Fruit fly (Drosophila melanogaster): Measurements from ENCODE around the gene Peritrophin-15b.
A peak's percentile ranks its signal among the peaks of the same experiment; 100 is the strongest.

The Peritrophin-15b gene

dm6 chr2L:8384108-8384601, 10.6 kb downstream of the Peritrophin-15b start, which contains the start of the genes Dad1 and CG13384 (continued):
- peak; percentile 91 for TF ChIP-seq NfI (GFP tag; optimal IDR thresholded peaks at IDR 0.05)
- no peak for TF ChIP-seq Trl (optimal IDR thresholded peaks at IDR 0.05)
- TF ChIP-seq Trl (GFP tag; optimal IDR thresholded peaks at IDR 0.05): peak; percentile 55
- TF ChIP-seq HLH54F (GFP tag; optimal IDR thresholded peaks at IDR 0.05): peak; percentile 64
- peak; percentile 86 for TF ChIP-seq ssp (GFP tag; IDR thresholded peaks at IDR 0.05)
- peak; percentile 85 for TF ChIP-seq CG18476 (GFP tag; optimal IDR thresholded peaks at IDR 0.05)
- peak; percentile 83 for TF ChIP-seq Ada2b (GFP tag; IDR thresholded peaks at IDR 0.05)
- TF ChIP-seq ac (GFP tag; optimal IDR thresholded peaks at IDR 0.05): no peak
- TF ChIP-seq insv (GFP tag; optimal IDR thresholded peaks at IDR 0.05): peak in 1 of 2 experiments; percentile 64
- TF ChIP-seq cg (GFP tag; optimal IDR thresholded peaks at IDR 0.05): no peak
- peak; percentile 75 to 94 for TF ChIP-seq Hr51 (GFP tag; optimal IDR thresholded peaks at IDR 0.05)
- TF ChIP-seq CG13287 (GFP tag; IDR thresholded peaks at IDR 0.05; ENCODE audit: partially characterized antibody): peak; percentile 50
- TF ChIP-seq Tbp (GFP tag; optimal IDR thresholded peaks at IDR 0.05): no peak
- TF ChIP-seq CG3281 (GFP tag; optimal IDR thresholded peaks at IDR 0.05): peak; percentile 95
- no peak for TF ChIP-seq fru (optimal IDR thresholded peaks at IDR 0.05)
- TF ChIP-seq vfl (GFP tag; optimal IDR thresholded peaks at IDR 0.05): peak; percentile 61
- TF ChIP-seq CG8290 (GFP tag; optimal IDR thresholded peaks at IDR 0.05): peak; percentile 76
- TF ChIP-seq CG8290 (tag; optimal IDR thresholded peaks at IDR 0.05): peak in 1 of 2 experiments; percentile 36
- peak; percentile 90 for TF ChIP-seq cwo (GFP tag; optimal IDR thresholded peaks at IDR 0.05)
- no peak for TF ChIP-seq CG33213 (GFP tag; optimal IDR thresholded peaks at IDR 0.05)
- TF ChIP-seq CG12104 (GFP tag; optimal IDR thresholded peaks at IDR 0.05): peak; percentile 80
- TF ChIP-seq CG9797 (GFP tag; optimal IDR thresholded peaks at IDR 0.05): peak; percentile 69
- peak; percentile 81 for TF ChIP-seq ken (GFP tag; IDR thresholded peaks at IDR 0.05)
- TF ChIP-seq ind (GFP tag; optimal IDR thresholded peaks at IDR 0.05): peak; percentile 92
- peak in 1 of 2 experiments; percentile 92 for TF ChIP-seq Eip74EF (GFP tag; optimal IDR thresholded peaks at IDR 0.05)
- TF ChIP-seq CG3163 (GFP tag; optimal IDR thresholded peaks at IDR 0.05): no peak
- TF ChIP-seq Lim3 (GFP tag; IDR thresholded peaks at IDR 0.05): peak; percentile 10; the same call in 1 of the 2 replicates
- peak; percentile 49 to 74 for TF ChIP-seq Pdp1 (GFP tag; optimal IDR thresholded peaks at IDR 0.05)
- TF ChIP-seq gcm2 (GFP tag; optimal IDR thresholded peaks at IDR 0.05): no peak
- peak; percentile 15 for TF ChIP-seq wek (GFP tag; optimal IDR thresholded peaks at IDR 0.05)
- TF ChIP-seq CG5953 (GFP tag; IDR thresholded peaks at IDR 0.05): peak; percentile 58; the same call in 1 of the 2 replicates
- TF ChIP-seq fd3F (GFP tag; optimal IDR thresholded peaks at IDR 0.05): peak; percentile 92
- peak; percentile 33 for TF ChIP-seq CG1603 (tag; optimal IDR thresholded peaks at IDR 0.05)
- TF ChIP-seq pb (GFP tag; optimal IDR thresholded peaks at IDR 0.05): no peak
- peak; percentile 74 for TF ChIP-seq Oaz (GFP tag; IDR thresholded peaks at IDR 0.05)
- TF ChIP-seq lov (optimal IDR thresholded peaks at IDR 0.05): no peak
- TF ChIP-seq lov (GFP tag; IDR thresholded peaks at IDR 0.05): no peak
- peak; percentile 74; the same call in 1 of the 2 replicates for TF ChIP-seq ham (GFP tag; IDR thresholded peaks at IDR 0.05)
- peak; percentile 63 for TF ChIP-seq Bdp1 (GFP tag; optimal IDR thresholded peaks at IDR 0.05)
- peak; percentile 78 for TF ChIP-seq Med (GFP tag)
- peak; percentile 50 for TF ChIP-seq CG10274 (GFP tag; optimal IDR thresholded peaks at IDR 0.05)
- peak; percentile 47 for TF ChIP-seq Gsc (GFP tag; IDR thresholded peaks at IDR 0.05)
- peak; percentile 46 for TF ChIP-seq Ravus (GFP tag; IDR thresholded peaks at IDR 0.05)
- TF ChIP-seq bab2 (GFP tag; optimal IDR thresholded peaks at IDR 0.05): peak; percentile 63
- no peak for TF ChIP-seq CG11398 (GFP tag; optimal IDR thresholded peaks at IDR 0.05)
- no peak for TF ChIP-seq Antp (GFP tag; optimal IDR thresholded peaks at IDR 0.05)
- peak; percentile 79 for TF ChIP-seq stwl (tag; optimal IDR thresholded peaks at IDR 0.05)
- no peak for TF ChIP-seq nerfin-2 (GFP tag; IDR thresholded peaks at IDR 0.05; ENCODE audit: partially characterized antibody)
- TF ChIP-seq wor (GFP tag; IDR thresholded peaks at IDR 0.05): peak; percentile 62
- peak; percentile 52 for TF ChIP-seq pfk (GFP tag; optimal IDR thresholded peaks at IDR 0.05)
- TF ChIP-seq CG11695 (GFP tag; IDR thresholded peaks at IDR 0.05): peak; percentile 92
- peak; percentile 91 for TF ChIP-seq CG11085 (GFP tag; IDR thresholded peaks at IDR 0.05)
